Worm (Caenorhabditis elegans) whole organism, young adult: Measurements from ENCODE around the gene npp-15.

ENCODE experiments used
- ZK185.1 ChIP-seq: sonication (generic microtip); optimal IDR thresholded peaks from 2 replicates; lab custom pipeline; 2016; ENCODE audit warnings: mild to moderate bottlenecking, missing genetic modification characterization, missing compliant biosample characterization; ENCODE audit not compliant: poor library complexity, severe bottlenecking
- dpl-1 ChIP-seq: fragments of 150-350 bp; optimal IDR thresholded peaks from 2 replicates; lab custom pipeline; 2014; ENCODE audit warnings: missing biosample characterization, missing genetic modification reagents, missing genetic modification characterization
- egrh-3 ChIP-seq: fragments of 200-800 bp; sonication (Bioruptor generic); IDR thresholded peaks from 2 replicates; pipeline ENCODE4 v1.3.6; 2022; ENCODE audit warnings: missing genetic modification reagents, missing genetic modification characterization, missing compliant biosample characterization
- fkh-3 ChIP-seq: sonication (generic microtip); optimal IDR thresholded peaks from 2 replicates; lab custom pipeline; 2016; ENCODE audit warnings: mild to moderate bottlenecking, missing genetic modification characterization, missing compliant biosample characterization
- mxl-1 ChIP-seq: sonication (generic microtip); optimal IDR thresholded peaks from 2 replicates; lab custom pipeline; 2016; ENCODE audit warnings: missing genetic modification characterization, missing compliant biosample characterization
- zfh-2 ChIP-seq: fragments of 200-800 bp; sonication (Bioruptor generic); conservative IDR thresholded peaks from 2 replicates; pipeline ENCODE4 v1.3.6; 2022; ENCODE audit warnings: missing genetic modification reagents, missing genetic modification characterization, missing compliant biosample characterization

ce11 chrIII:7900733-7901132 is 28.1 kb upstream of the npp-15 start, which contains the start of gene best-24:
- TF ChIP-seq mxl-1 (tag; lab: Kevin White, UChicago): no peak
- TF ChIP-seq fkh-3 (tag; lab: Kevin White, UChicago): no peak
- TF ChIP-seq ZK185.1 (tag; lab: Kevin White, UChicago): no peak
- TF ChIP-seq zfh-2: no peak
- TF ChIP-seq egrh-3 (GFP tag; lab: Robert Waterston, UW): no peak
- TF ChIP-seq dpl-1 (GFP tag; lab: Kevin White, UChicago): no peak
